Worm (Caenorhabditis elegans) whole organism, L3 larva: ENCODE results near the gene srg-7.

Source experiments
- R02D3.7 ChIP-seq: fragments of 150-350 bp; optimal IDR thresholded peaks from 2 replicates; lab custom pipeline; 2014; ENCODE audit warnings: missing biosample characterization, missing genetic modification characterization
- ZK546.5 ChIP-seq: sonication (generic microtip); optimal IDR thresholded peaks from 2 replicates; lab custom pipeline; 2017; ENCODE audit warnings: missing biosample characterization, missing genetic modification characterization
- aly-2 ChIP-seq: fragments of 150-350 bp; optimal IDR thresholded peaks from 2 replicates; lab custom pipeline; 2014; ENCODE audit warnings: missing biosample characterization, missing genetic modification characterization
- ama-1 ChIP-seq: fragments of 150-350 bp; optimal IDR thresholded peaks from 2 replicates; lab custom pipeline; 2018
- ceh-28 ChIP-seq: fragments of 150-350 bp; optimal IDR thresholded peaks from 2 replicates; lab custom pipeline; 2014; ENCODE audit warnings: missing biosample characterization, missing genetic modification reagents, missing genetic modification characterization
- daf-12 ChIP-seq: fragments of 150-350 bp; optimal IDR thresholded peaks from 2 replicates; lab custom pipeline; 2014; ENCODE audit warnings: missing biosample characterization, missing genetic modification reagents, missing genetic modification characterization
- egl-27 ChIP-seq: sonication (generic microtip); optimal IDR thresholded peaks from 4 replicates; lab custom pipeline; 2017; ENCODE audit warnings: missing biosample characterization, missing genetic modification reagents, missing genetic modification characterization
- egl-5 ChIP-seq: fragments of 150-350 bp; optimal IDR thresholded peaks from 2 replicates; lab custom pipeline; 2017; ENCODE audit warnings: missing biosample characterization, missing genetic modification reagents, missing genetic modification characterization, inconsistent platforms
- elt-1 ChIP-seq: fragments of 150-350 bp; optimal IDR thresholded peaks from 2 replicates; lab custom pipeline; 2014; ENCODE audit warnings: missing biosample characterization, missing genetic modification characterization
- elt-2 ChIP-seq: sonication (generic microtip); optimal IDR thresholded peaks from 2 replicates; lab custom pipeline; 2016; ENCODE audit warnings: missing genetic modification reagents, mild to moderate bottlenecking, missing genetic modification characterization, missing compliant biosample characterization
- elt-3 ChIP-seq, 3 experiments: fragments of 150-350 bp in 1 of 3; sonication (generic microtip) in 2 of 3; optimal IDR thresholded peaks; 2 replicates in 2 of 3; 4 replicates in 1 of 3; lab custom pipeline; 2014 to 2017; ENCODE audit warnings: missing biosample characterization in 3 of 3, missing genetic modification characterization in 3 of 3
- eor-1 ChIP-seq, 2 experiments: fragments of 150-350 bp; optimal IDR thresholded peaks; 2 replicates each; lab custom pipeline; 2014 to 2018; ENCODE audit warnings: missing biosample characterization in 2 of 2, missing genetic modification characterization in 2 of 2
- fkh-10 ChIP-seq: sonication (generic microtip); optimal IDR thresholded peaks from 2 replicates; lab custom pipeline; 2017; ENCODE audit warnings: missing biosample characterization, missing genetic modification reagents, missing genetic modification characterization
- fkh-2 ChIP-seq: fragments of 150-350 bp; optimal IDR thresholded peaks from 2 replicates; lab custom pipeline; 2014; ENCODE audit warnings: missing biosample characterization, missing genetic modification reagents, missing genetic modification characterization
- jun-1 ChIP-seq: fragments of 150-350 bp; optimal IDR thresholded peaks from 2 replicates; lab custom pipeline; 2014; ENCODE audit warnings: missing biosample characterization, missing genetic modification reagents, missing genetic modification characterization
- lin-15B ChIP-seq: fragments of 150-350 bp; optimal IDR thresholded peaks from 2 replicates; lab custom pipeline; 2014; ENCODE audit warnings: missing biosample characterization, missing genetic modification characterization
- lin-39 ChIP-seq: fragments of 150-350 bp; optimal IDR thresholded peaks from 2 replicates; lab custom pipeline; 2018; ENCODE audit warnings: missing biosample characterization, missing genetic modification reagents, missing genetic modification characterization
- lsy-12 ChIP-seq: sonication (generic microtip); optimal IDR thresholded peaks from 2 replicates; lab custom pipeline; 2016; ENCODE audit warnings: mild to moderate bottlenecking, missing genetic modification characterization, missing compliant biosample characterization
- mdl-1 ChIP-seq: fragments of 150-350 bp; optimal IDR thresholded peaks from 2 replicates; lab custom pipeline; 2014; ENCODE audit warnings: missing biosample characterization, missing genetic modification characterization
- mml-1 ChIP-seq: fragments of 150-350 bp; sonication (generic microtip); optimal IDR thresholded peaks from 3 replicates; lab custom pipeline; 2014; ENCODE audit warnings: missing biosample characterization, missing genetic modification characterization
- nfya-1 ChIP-seq: sonication (generic microtip); optimal IDR thresholded peaks from 2 replicates; lab custom pipeline; 2017; ENCODE audit warnings: missing genetic modification characterization, mild to moderate bottlenecking, missing compliant biosample characterization, antibody characterized with exemption, moderate library complexity; ENCODE audit not compliant: insufficient read depth
- nhr-23 ChIP-seq: fragments of 150-350 bp; optimal IDR thresholded peaks from 2 replicates; lab custom pipeline; 2014; ENCODE audit warnings: missing biosample characterization, missing genetic modification reagents, missing genetic modification characterization
- nhr-237 ChIP-seq: fragments of 150-350 bp; optimal IDR thresholded peaks from 2 replicates; lab custom pipeline; 2014; ENCODE audit warnings: missing biosample characterization, missing genetic modification characterization
- nhr-43 ChIP-seq: sonication (generic microtip); optimal IDR thresholded peaks from 2 replicates; lab custom pipeline; 2016; ENCODE audit warnings: mild to moderate bottlenecking, missing genetic modification characterization, missing compliant biosample characterization; ENCODE audit not compliant: poor library complexity, severe bottlenecking
- nhr-67 ChIP-seq: fragments of 150-350 bp; optimal IDR thresholded peaks from 2 replicates; lab custom pipeline; 2014; ENCODE audit warnings: missing biosample characterization, missing genetic modification characterization
- nhr-76 ChIP-seq: fragments of 150-350 bp; sonication (generic microtip); optimal IDR thresholded peaks from 5 replicates; lab custom pipeline; 2014; ENCODE audit warnings: missing biosample characterization, missing genetic modification characterization
- nhr-77 ChIP-seq: fragments of 150-350 bp; optimal IDR thresholded peaks from 2 replicates; lab custom pipeline; 2014; ENCODE audit warnings: missing biosample characterization, missing genetic modification characterization
- pha-4 ChIP-seq: fragments of 150-350 bp; optimal IDR thresholded peaks from 2 replicates; lab custom pipeline; 2014; ENCODE audit warnings: missing biosample characterization, missing genetic modification reagents, missing genetic modification characterization
- pqm-1 ChIP-seq: fragments of 150-350 bp; optimal IDR thresholded peaks from 2 replicates; lab custom pipeline; 2017; ENCODE audit warnings: missing biosample characterization, missing genetic modification characterization, inconsistent platforms
- skn-1 ChIP-seq: fragments of 150-350 bp; optimal IDR thresholded peaks from 2 replicates; lab custom pipeline; 2014; ENCODE audit warnings: missing biosample characterization, missing genetic modification characterization
- tbx-2 ChIP-seq: sonication (generic microtip); optimal IDR thresholded peaks from 2 replicates; lab custom pipeline; 2016; ENCODE audit warnings: mild to moderate bottlenecking, missing genetic modification characterization, missing compliant biosample characterization
- unc-39 ChIP-seq: sonication (generic microtip); optimal IDR thresholded peaks from 4 replicates; lab custom pipeline; 2017; ENCODE audit warnings: missing biosample characterization, missing genetic modification characterization
- unc-62 ChIP-seq: fragments of 150-350 bp; sonication (generic microtip); optimal IDR thresholded peaks from 4 replicates; lab custom pipeline; 2014; ENCODE audit warnings: missing biosample characterization, missing genetic modification reagents, missing genetic modification characterization
- zag-1 ChIP-seq: fragments of 150-350 bp; optimal IDR thresholded peaks from 2 replicates; lab custom pipeline; 2014; ENCODE audit warnings: missing biosample characterization, missing genetic modification characterization
- ztf-11 ChIP-seq: fragments of 150-350 bp; optimal IDR thresholded peaks from 2 replicates; lab custom pipeline; 2014; ENCODE audit warnings: missing biosample characterization, missing genetic modification characterization

srg-7 gene

ce11 chrIII:6256675-6257074 is 11.3 kb downstream of the srg-7 start, which contains the start of gene srg-9:
TSS of gene srg-9 (minus strand) at chrIII:6256775.
- TF ChIP-seq zag-1 (tag; lab: Kevin White, UChicago) (no peak), egl-27 (tag; lab: Kevin White, UChicago) (no peak), aly-2 (tag; lab: Kevin White, UChicago) (no peak), unc-62 (GFP tag; lab: Kevin White, UChicago) (no peak), lsy-12 (no peak), nhr-67 (tag; lab: Kevin White, UChicago) (no peak), egl-5 (tag; lab: Kevin White, UChicago) (no peak), skn-1 (tag; lab: Kevin White, UChicago) (no peak), fkh-10 (GFP tag; lab: Kevin White, UChicago) (no peak), ZK546.5 (tag; lab: Kevin White, UChicago) (no peak), elt-1 (tag; lab: Kevin White, UChicago) (no peak), nhr-23 (tag; lab: Kevin White, UChicago) (no peak), daf-12 (tag; lab: Kevin White, UChicago) (no peak)
- TF ChIP-seq, all 47 proteins: peak for 0

- TF ChIP-seq fkh-10 (GFP tag; lab: Kevin White, UChicago): no peak
These were observed 13.2 kb downstream of the srg-7 start, which contains the start of gene srg-8 for ce11 chrIII:6254737-6255136. TSS of gene srg-8 (minus strand) at chrIII:6254837.

ce11 chrIII:6251511-6251910 is 16.4 kb downstream of the srg-7 start, which contains the start of gene amdh-1:
TSS of gene amdh-1 (plus strand) at chrIII:6251811.
- TF ChIP-seq elt-1 (tag; lab: Kevin White, UChicago): no peak
- TF ChIP-seq ceh-28: no peak
- TF ChIP-seq nfya-1 (tag; lab: Kevin White, UChicago): no peak
- no peak for TF ChIP-seq jun-1
- TF ChIP-seq mdl-1 (tag; lab: Kevin White, UChicago): no peak
- TF ChIP-seq unc-39 (tag; lab: Kevin White, UChicago): no peak
- no peak for TF ChIP-seq ztf-11 (tag; lab: Kevin White, UChicago)
- no peak for TF ChIP-seq nhr-67 (tag; lab: Kevin White, UChicago)
- TF ChIP-seq egl-27 (tag; lab: Kevin White, UChicago): no peak
- no peak for TF ChIP-seq nhr-76

- TF ChIP-seq R02D3.7: peak; percentile 80
- TF ChIP-seq elt-2 (tag; lab: Kevin White, UChicago): peak; percentile 12
- TF ChIP-seq nhr-237 (tag; lab: Kevin White, UChicago): no peak
- peak; percentile 62 for TF ChIP-seq lin-15B (tag; lab: Kevin White, UChicago)
- TF ChIP-seq lin-39 (tag; lab: Kevin White, UChicago): peak; percentile 69
- TF ChIP-seq ceh-28: no peak
These were observed 19.8 kb downstream of the srg-7 start, which contains the start of the genes gen-1 and stt-3 for ce11 chrIII:6248064-6248687. TSS of gene gen-1 (minus strand) at chrIII:6248158. TSS of gene stt-3 (plus strand) at chrIII:6248637.

- TF ChIP-seq pha-4: no peak
- TF ChIP-seq nhr-23 (tag; lab: Kevin White, UChicago): no peak
- no peak for TF ChIP-seq unc-62 (GFP tag; lab: Kevin White, UChicago)
- TF ChIP-seq fkh-2 (tag; lab: Kevin White, UChicago): no peak
- TF ChIP-seq lsy-12: no peak
- TF ChIP-seq, all 47 proteins: peak for 0
These were observed 22.2 kb downstream of the srg-7 start, which contains the start of gene bcas-2 for ce11 chrIII:6245728-6246127. TSS of gene bcas-2 (minus strand) at chrIII:6245828.

ce11 chrIII:6240528-6240927 is 27.4 kb downstream of the srg-7 start, which contains the start of gene T12A2.3:
TSS of gene T12A2.3 (plus strand) at chrIII:6240828.
- TF ChIP-seq elt-2 (tag; lab: Kevin White, UChicago) (no peak), eor-1 (tag; optimal IDR thresholded peaks at IDR 0.05; lab: Kevin White, UChicago) (no peak), nhr-43 (tag; lab: Kevin White, UChicago) (no peak), egl-27 (tag; lab: Kevin White, UChicago) (no peak), ztf-11 (tag; lab: Kevin White, UChicago) (no peak), mml-1 (tag; lab: Kevin White, UChicago) (no peak), ama-1 (lab: Kevin White, UChicago) (no peak), unc-62 (GFP tag; lab: Kevin White, UChicago) (no peak), elt-3 (tag; optimal IDR thresholded peaks at IDR 0.05; lab: Kevin White, UChicago) (no peak), jun-1 (no peak), pqm-1 (no peak), tbx-2 (tag; lab: Kevin White, UChicago) (no peak), lin-15B (tag; lab: Kevin White, UChicago) (no peak), nhr-77 (tag; lab: Kevin White, UChicago) (no peak), pha-4 (no peak)
